Fruit fly (Drosophila melanogaster): ENCODE measurements around the gene Pdp1.

Gene Pdp1

dm6 chr3L:7852252-7852885, 14.8 kb downstream of the Pdp1 start:
- TF ChIP-seq cic (GFP tag; optimal IDR thresholded peaks at IDR 0.05): peak; percentile 12
- no peak for TF ChIP-seq CG14711 (tag; optimal IDR thresholded peaks at IDR 0.05)
- no peak for TF ChIP-seq ovo (GFP tag; optimal IDR thresholded peaks at IDR 0.05)
- TF ChIP-seq CG1620 (GFP tag; optimal IDR thresholded peaks at IDR 0.05): no peak
- TF ChIP-seq CG11617 (GFP tag; optimal IDR thresholded peaks at IDR 0.05): no peak

DNA sequence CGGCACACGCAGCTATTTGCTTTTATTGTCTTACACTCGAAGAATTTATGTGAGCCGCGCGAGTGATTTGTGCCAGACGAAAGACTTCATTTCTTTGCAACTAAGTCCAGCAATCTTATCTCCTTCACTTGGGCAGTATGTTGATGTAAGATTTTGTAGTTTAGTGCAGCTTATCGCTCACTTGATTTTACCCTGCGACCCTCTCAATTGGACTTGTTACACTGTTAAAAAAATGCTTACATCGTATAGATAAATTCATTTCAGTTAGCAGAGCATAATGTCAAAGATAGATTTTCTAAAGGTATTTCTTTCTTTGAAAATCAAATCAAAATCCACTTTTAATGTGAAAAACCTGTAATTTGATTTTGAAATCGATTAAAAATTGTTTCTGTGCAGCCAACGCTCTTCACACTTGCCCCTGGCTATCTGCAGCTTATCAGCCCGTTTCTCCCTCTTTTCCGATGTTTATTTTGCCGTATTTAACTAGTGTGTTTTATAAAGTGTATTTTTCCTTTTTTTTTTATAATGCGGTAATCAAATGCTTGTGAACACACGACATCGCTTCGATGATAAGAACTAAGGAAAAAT, 16.3 kb downstream of the Pdp1 start:
- TF ChIP-seq CG12768 (GFP tag; optimal IDR thresholded peaks at IDR 0.05) (peak; percentile 97), kay (GFP tag; ENCODE audit: borderline replicate concordance) (peak; percentile 96), Hr96 (GFP tag; optimal IDR thresholded peaks at IDR 0.05) (peak; percentile 90), CG33017 (tag; optimal IDR thresholded peaks at IDR 0.05) (peak; percentile 96), cic (GFP tag; optimal IDR thresholded peaks at IDR 0.05) (peak; percentile 97), CG1620 (GFP tag; optimal IDR thresholded peaks at IDR 0.05) (peak; percentile 61), CG5204 (GFP tag; optimal IDR thresholded peaks at IDR 0.05) (peak; percentile 85), Mnt (GFP tag; optimal IDR thresholded peaks at IDR 0.05) (peak; percentile 86), bab1 (GFP tag; optimal IDR thresholded peaks at IDR 0.05) (no peak), Crg-1 (GFP tag; optimal IDR thresholded peaks at IDR 0.05) (peak; percentile 89), CG11617 (GFP tag; optimal IDR thresholded peaks at IDR 0.05) (peak; percentile 97), Clk (GFP tag; optimal IDR thresholded peaks at IDR 0.05) (peak; percentile 87), CG7101 (tag; optimal IDR thresholded peaks at IDR 0.05) (peak; percentile 96), pad (GFP tag; optimal IDR thresholded peaks at IDR 0.05) (peak; percentile 83), ovo (GFP tag; optimal IDR thresholded peaks at IDR 0.05) (peak; percentile 87), toe (GFP tag; optimal IDR thresholded peaks at IDR 0.05) (peak; percentile 79), CG7045 (GFP tag; optimal IDR thresholded peaks at IDR 0.05) (peak; percentile 94), cnc (optimal IDR thresholded peaks at IDR 0.05) (no peak), CG14711 (tag; optimal IDR thresholded peaks at IDR 0.05) (peak; percentile 92), tj (GFP tag; optimal IDR thresholded peaks at IDR 0.05) (peak; percentile 47)

dm6 chr3L:7848617-7849016, 18.6 kb downstream of the Pdp1 start:
- TF ChIP-seq cic (GFP tag; optimal IDR thresholded peaks at IDR 0.05) (no peak), CG7101 (tag; optimal IDR thresholded peaks at IDR 0.05) (no peak), Hr96 (GFP tag; optimal IDR thresholded peaks at IDR 0.05) (no peak), CG5204 (GFP tag; optimal IDR thresholded peaks at IDR 0.05) (no peak), CG11617 (GFP tag; optimal IDR thresholded peaks at IDR 0.05) (no peak), Mnt (GFP tag; optimal IDR thresholded peaks at IDR 0.05) (no peak), CG1620 (GFP tag; optimal IDR thresholded peaks at IDR 0.05) (no peak), kay (GFP tag; ENCODE audit: borderline replicate concordance) (no peak), tj (GFP tag; optimal IDR thresholded peaks at IDR 0.05) (no peak), bab1 (GFP tag; optimal IDR thresholded peaks at IDR 0.05) (no peak), ovo (GFP tag; optimal IDR thresholded peaks at IDR 0.05) (no peak), CG14711 (tag; optimal IDR thresholded peaks at IDR 0.05) (no peak), CG33017 (tag; optimal IDR thresholded peaks at IDR 0.05) (no peak)

- no peak for TF ChIP-seq cnc (optimal IDR thresholded peaks at IDR 0.05)
- no peak for TF ChIP-seq CG7101 (tag; optimal IDR thresholded peaks at IDR 0.05)
- no peak for TF ChIP-seq ovo (GFP tag; optimal IDR thresholded peaks at IDR 0.05)
- TF ChIP-seq Clk (GFP tag; optimal IDR thresholded peaks at IDR 0.05): no peak
- no peak for TF ChIP-seq CG11617 (GFP tag; optimal IDR thresholded peaks at IDR 0.05)
- TF ChIP-seq bab1 (GFP tag; optimal IDR thresholded peaks at IDR 0.05): no peak
- no peak for TF ChIP-seq kay (GFP tag; ENCODE audit: borderline replicate concordance)
- no peak for TF ChIP-seq CG33017 (tag; optimal IDR thresholded peaks at IDR 0.05)
- TF ChIP-seq Crg-1 (GFP tag; optimal IDR thresholded peaks at IDR 0.05): no peak
- TF ChIP-seq CG1620 (GFP tag; optimal IDR thresholded peaks at IDR 0.05): no peak
- TF ChIP-seq CG12768 (GFP tag; optimal IDR thresholded peaks at IDR 0.05): no peak
- TF ChIP-seq tj (GFP tag; optimal IDR thresholded peaks at IDR 0.05): no peak
- TF ChIP-seq CG7045 (GFP tag; optimal IDR thresholded peaks at IDR 0.05): no peak
- TF ChIP-seq pad (GFP tag; optimal IDR thresholded peaks at IDR 0.05): no peak
- TF ChIP-seq cic (GFP tag; optimal IDR thresholded peaks at IDR 0.05): no peak
- TF ChIP-seq CG14711 (tag; optimal IDR thresholded peaks at IDR 0.05): no peak
- no peak for TF ChIP-seq Hr96 (GFP tag; optimal IDR thresholded peaks at IDR 0.05)
- TF ChIP-seq Mnt (GFP tag; optimal IDR thresholded peaks at IDR 0.05): no peak
Observed at dm6 chr3L:7847656-7848252, 19.4 kb downstream of the Pdp1 start.

dm6 chr3L:7844016-7844415, 23.2 kb downstream of the Pdp1 start:
- no peak for TF ChIP-seq tj (GFP tag; optimal IDR thresholded peaks at IDR 0.05)
- TF ChIP-seq Mnt (GFP tag; optimal IDR thresholded peaks at IDR 0.05): peak; percentile 51
- no peak for TF ChIP-seq Clk (GFP tag; optimal IDR thresholded peaks at IDR 0.05)
- peak; percentile 26 for TF ChIP-seq toe (GFP tag; optimal IDR thresholded peaks at IDR 0.05)
- peak; percentile 30 for TF ChIP-seq pad (GFP tag; optimal IDR thresholded peaks at IDR 0.05)

DNA sequence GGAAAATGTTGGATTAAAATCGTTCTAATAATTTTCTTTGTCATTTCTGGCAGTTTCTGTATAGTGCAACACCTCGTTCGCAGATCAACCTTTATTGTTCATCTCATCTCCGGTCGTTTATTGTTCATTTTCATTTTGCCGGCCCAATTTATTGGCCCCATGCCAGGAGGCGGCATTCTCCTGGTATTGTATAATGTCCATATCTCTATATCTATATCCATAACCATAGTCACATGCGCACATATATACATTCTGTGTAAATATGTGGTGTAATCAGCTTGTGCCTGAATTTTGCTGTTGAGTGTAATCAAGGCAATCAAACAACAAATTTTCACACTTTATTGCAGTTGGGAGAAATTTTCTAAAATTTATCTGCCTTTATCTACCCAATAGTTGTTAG, 24.6 kb downstream of the Pdp1 start:
- TF ChIP-seq CG7045 (GFP tag; optimal IDR thresholded peaks at IDR 0.05) (no peak), CG1620 (GFP tag; optimal IDR thresholded peaks at IDR 0.05) (no peak)

Data from whole organism, adult.